Worm (Caenorhabditis elegans): ENCODE data around the gene Y51A2B.5.

ce11 chrV:18412887-18413286 lies 23.8 kb downstream of the Y51A2B.5 start, which contains the start of gene ZK262.2:
- TF ChIP-seq ztf-29 (GFP tag; IDR thresholded peaks at IDR 0.05) (no peak), flt-1 (GFP tag; IDR thresholded peaks at IDR 0.05) (no peak), tab-1 (GFP tag; IDR thresholded peaks at IDR 0.05) (no peak), T22C8.4 (GFP tag; IDR thresholded peaks at IDR 0.05) (no peak)

Data from whole organism, midembryonic.